Fruit fly (Drosophila melanogaster) whole organism, embryonic: Measurements from ENCODE around the gene Z600.
A peak's percentile ranks its signal among the peaks of the same experiment; 100 is the strongest.

Experiments used
- Abd-B ChIP-seq: fragments of 200-800 bp; sonication (Bioruptor generic); optimal IDR thresholded peaks from 2 replicates; lab custom pipeline; 2018; ENCODE audit warnings: missing biosample characterization, mild to moderate bottlenecking, missing genetic modification characterization, moderate library complexity
- Atf-2 ChIP-seq: fragments of 200-800 bp; sonication (Bioruptor generic); optimal IDR thresholded peaks from 2 replicates; lab custom pipeline; 2016; ENCODE audit warnings: missing biosample characterization, missing genetic modification characterization
- Awh ChIP-seq: fragments of 200-800 bp; sonication (Bioruptor generic); IDR thresholded peaks from 2 replicates; pipeline ENCODE4, ENCODE4 v1.3.6; 2022; ENCODE audit warnings: missing biosample characterization, missing genetic modification characterization
- CG10366 ChIP-seq: fragments of 200-800 bp; sonication (Bioruptor generic); IDR thresholded peaks from 2 replicates; pipeline ENCODE4 v1.3.6; 2022; ENCODE audit warnings: missing biosample characterization, missing genetic modification characterization
- CG11695 ChIP-seq: fragments of 200-800 bp; sonication (Bioruptor generic); IDR thresholded peaks from 3 replicates; pipeline ENCODE4 v1.3.6; 2022; ENCODE audit warnings: missing biosample characterization, missing genetic modification characterization
- CG12219 ChIP-seq: fragments of 200-800 bp; sonication (Bioruptor generic); optimal IDR thresholded peaks from 3 replicates; lab custom pipeline; 2018; ENCODE audit warnings: missing biosample characterization, mild to moderate bottlenecking, missing genetic modification characterization
- CG14441 ChIP-seq: fragments of 200-800 bp; sonication (Bioruptor generic); IDR thresholded peaks from 2 replicates; pipeline ENCODE4 v1.3.6; 2022; ENCODE audit warnings: missing biosample characterization, missing genetic modification characterization
- CG14667 ChIP-seq: fragments of 200-800 bp; sonication (Bioruptor generic); IDR thresholded peaks from 2 replicates; pipeline ENCODE4 v1.3.6; 2022; ENCODE audit warnings: missing biosample characterization, missing genetic modification characterization
- CG15011 ChIP-seq: fragments of 200-800 bp; sonication (Bioruptor generic); optimal IDR thresholded peaks from 3 replicates; lab custom pipeline; 2018; ENCODE audit warnings: missing biosample characterization, mild to moderate bottlenecking, missing genetic modification characterization
- CG1529 ChIP-seq: fragments of 200-800 bp; sonication (Bioruptor generic); optimal IDR thresholded peaks from 3 replicates; lab custom pipeline; 2018; ENCODE audit warnings: missing biosample characterization, missing genetic modification characterization
- CG1603 ChIP-seq: fragments of 200-800 bp; sonication (Bioruptor generic); optimal IDR thresholded peaks from 2 replicates; lab custom pipeline; 2019; ENCODE audit warnings: missing biosample characterization, mild to moderate bottlenecking, missing genetic modification characterization, moderate library complexity
- CG17359 ChIP-seq: fragments of 200-800 bp; sonication (Bioruptor generic); optimal IDR thresholded peaks from 3 replicates; lab custom pipeline; 2018; ENCODE audit warnings: missing biosample characterization, mild to moderate bottlenecking, missing genetic modification characterization, moderate library complexity
- CG17385 ChIP-seq: fragments of 200-800 bp; sonication (Bioruptor generic); optimal IDR thresholded peaks from 3 replicates; lab custom pipeline; 2018; ENCODE audit warnings: missing biosample characterization, mild to moderate bottlenecking, missing genetic modification characterization
- CG17568 ChIP-seq: fragments of 200-800 bp; sonication (Bioruptor generic); optimal IDR thresholded peaks from 2 replicates; lab custom pipeline; 2018; ENCODE audit warnings: missing biosample characterization, mild to moderate bottlenecking, missing genetic modification characterization, moderate library complexity
- CG18262 ChIP-seq: fragments of 200-800 bp; optimal IDR thresholded peaks from 3 replicates; lab custom pipeline; 2019; ENCODE audit warnings: missing biosample characterization, mild to moderate bottlenecking, missing genetic modification characterization, moderate library complexity
- CG2120 ChIP-seq: fragments of 200-800 bp; sonication (Bioruptor generic); optimal IDR thresholded peaks from 3 replicates; lab custom pipeline; 2016; ENCODE audit warnings: missing biosample characterization, missing genetic modification characterization
- CG31388 ChIP-seq: fragments of 200-800 bp; sonication (Bioruptor generic); optimal IDR thresholded peaks from 2 replicates; lab custom pipeline; 2016; ENCODE audit warnings: missing biosample characterization, missing genetic modification characterization
- CG4282 ChIP-seq: fragments of 200-800 bp; sonication (Bioruptor generic); optimal IDR thresholded peaks from 2 replicates; lab custom pipeline; 2016; ENCODE audit warnings: missing biosample characterization, missing genetic modification characterization
- CG4854 ChIP-seq: fragments of 200-800 bp; sonication (Bioruptor generic); optimal IDR thresholded peaks from 2 replicates; lab custom pipeline; 2016; ENCODE audit warnings: missing biosample characterization, missing genetic modification characterization, inconsistent platforms
- CG5180 ChIP-seq: fragments of 200-800 bp; sonication (Bioruptor generic); optimal IDR thresholded peaks from 3 replicates; lab custom pipeline; 2017; ENCODE audit warnings: missing biosample characterization, missing genetic modification characterization, mild to moderate bottlenecking, moderate library complexity, missing genetic modification reagents
- CG8359 ChIP-seq: fragments of 200-800 bp; sonication (Bioruptor generic); optimal IDR thresholded peaks from 2 replicates; lab custom pipeline; 2017; ENCODE audit warnings: missing biosample characterization, mild to moderate bottlenecking, missing genetic modification characterization, borderline replicate concordance
- Drgx ChIP-seq: fragments of 200-800 bp; sonication (Bioruptor generic); IDR thresholded peaks from 2 replicates; pipeline ENCODE4 v1.3.6; 2022; ENCODE audit warnings: missing biosample characterization, missing genetic modification characterization
- Eip74EF ChIP-seq, 2 experiments: fragments of 200-800 bp in 1 of 2; fragments of >200 bp in 1 of 2; sonication (Bioruptor generic) in 1 of 2; optimal IDR thresholded peaks; 2 replicates each; lab custom pipeline; 2017 to 2019; ENCODE audit warnings: missing biosample characterization in 2 of 2, missing genetic modification characterization in 2 of 2, mild to moderate bottlenecking in 1 of 2, moderate library complexity in 1 of 2
- Fer3 ChIP-seq: fragments of 200-800 bp; sonication (Bioruptor generic); optimal IDR thresholded peaks from 2 replicates; lab custom pipeline; 2018; ENCODE audit warnings: missing biosample characterization, mild to moderate bottlenecking, missing genetic modification characterization, moderate library complexity
- Hsf ChIP-seq: fragments of 200-800 bp; sonication (Bioruptor generic); optimal IDR thresholded peaks from 3 replicates; lab custom pipeline; 2016; ENCODE audit warnings: missing biosample characterization, missing genetic modification characterization
- NFAT ChIP-seq: fragments of 200-800 bp; sonication (Bioruptor generic); IDR thresholded peaks from 2 replicates; pipeline ENCODE4 v1.3.6; 2022; ENCODE audit warnings: missing biosample characterization, missing genetic modification characterization
- Sox100B ChIP-seq: fragments of 200-800 bp; sonication (Bioruptor generic); optimal IDR thresholded peaks from 3 replicates; lab custom pipeline; 2018; ENCODE audit warnings: missing biosample characterization, mild to moderate bottlenecking, missing genetic modification characterization
- Spps ChIP-seq: fragments of 200-800 bp; sonication (Bioruptor generic); optimal IDR thresholded peaks from 2 replicates; lab custom pipeline; 2018; ENCODE audit warnings: missing biosample characterization, mild to moderate bottlenecking, missing genetic modification characterization
- TFAM ChIP-seq: fragments of 200-800 bp; sonication (Bioruptor generic); optimal IDR thresholded peaks from 2 replicates; lab custom pipeline; 2017; ENCODE audit warnings: missing biosample characterization, missing genetic modification characterization, inconsistent platforms
- Xbp1 ChIP-seq: fragments of 200-800 bp; sonication (Bioruptor generic); optimal IDR thresholded peaks from 3 replicates; lab custom pipeline; 2016; ENCODE audit warnings: missing biosample characterization, mild to moderate bottlenecking, missing genetic modification characterization
- abd-A ChIP-seq: fragments of 200-800 bp; sonication (Bioruptor generic); optimal IDR thresholded peaks from 3 replicates; lab custom pipeline; 2019; ENCODE audit warnings: missing biosample characterization, mild to moderate bottlenecking, missing genetic modification characterization, moderate library complexity
- bsh ChIP-seq, 2 experiments: fragments of 200-800 bp; sonication (Bioruptor generic); optimal IDR thresholded peaks; 2 replicates each; lab custom pipeline; 2017 to 2018; ENCODE audit warnings: mild to moderate bottlenecking in 2 of 2, missing biosample characterization in 2 of 2, missing genetic modification characterization in 2 of 2, moderate library complexity in 1 of 2
- btn ChIP-seq: fragments of 200-800 bp; sonication (Bioruptor generic); optimal IDR thresholded peaks from 2 replicates; lab custom pipeline; 2016; ENCODE audit warnings: missing biosample characterization, missing genetic modification characterization
- corto ChIP-seq: fragments of 200-800 bp; sonication (Bioruptor generic); optimal IDR thresholded peaks from 2 replicates; lab custom pipeline; 2016; ENCODE audit warnings: missing biosample characterization, mild to moderate bottlenecking, missing genetic modification characterization, moderate library complexity
- dati ChIP-seq: fragments of 200-800 bp; sonication (Bioruptor generic); IDR thresholded peaks from 2 replicates; pipeline ENCODE4 v1.3.6; 2022; ENCODE audit warnings: missing biosample characterization, missing genetic modification characterization
- ems ChIP-seq: fragments of 200-800 bp; sonication (Bioruptor generic); optimal IDR thresholded peaks from 3 replicates; lab custom pipeline; 2016; ENCODE audit warnings: missing biosample characterization, missing genetic modification characterization
- eve ChIP-seq, 2 experiments: fragments of >200 bp; optimal IDR thresholded peaks; 2 replicates each; lab custom pipeline; 2017; ENCODE audit warnings: missing biosample characterization in 2 of 2, missing genetic modification characterization in 2 of 2
- fd96Cb ChIP-seq: fragments of 200-800 bp; sonication (Bioruptor generic); optimal IDR thresholded peaks from 2 replicates; lab custom pipeline; 2018; ENCODE audit warnings: missing biosample characterization, mild to moderate bottlenecking, missing genetic modification characterization, moderate library complexity
- ind ChIP-seq: fragments of 200-800 bp; sonication (Bioruptor generic); optimal IDR thresholded peaks from 3 replicates; lab custom pipeline; 2016; ENCODE audit warnings: missing biosample characterization, missing genetic modification characterization
- onecut ChIP-seq: fragments of 200-800 bp; sonication (Bioruptor generic); IDR thresholded peaks from 2 replicates; pipeline ENCODE4 v1.3.6; 2022; ENCODE audit warnings: missing biosample characterization, missing genetic modification characterization
- phol ChIP-seq: fragments of 200-800 bp; sonication (Bioruptor generic); optimal IDR thresholded peaks from 3 replicates; lab custom pipeline; 2018; ENCODE audit warnings: missing biosample characterization, mild to moderate bottlenecking, missing genetic modification characterization, moderate library complexity
- ranshi ChIP-seq: fragments of 200-800 bp; sonication (Bioruptor generic); IDR thresholded peaks from 2 replicates; pipeline ENCODE4 v1.3.6; 2022; ENCODE audit warnings: missing biosample characterization, missing genetic modification characterization
- sens ChIP-seq: fragments of 200-800 bp; sonication (Bioruptor generic); peaks from one replicate; lab custom pipeline; 2016; ENCODE audit warnings: missing biosample characterization, missing genetic modification characterization
- stc ChIP-seq: fragments of 200-800 bp; sonication (Bioruptor generic); IDR thresholded peaks from 2 replicates; pipeline ENCODE4 v1.3.6; 2022; ENCODE audit warnings: missing biosample characterization, missing genetic modification characterization
- tgo ChIP-seq: fragments of 200-800 bp; sonication (Bioruptor generic); IDR thresholded peaks from 3 replicates; pipeline ENCODE4 v1.3.6; 2022; ENCODE audit warnings: missing biosample characterization, missing genetic modification characterization
- ttk ChIP-seq: fragments of 200-800 bp; sonication (Bioruptor generic); IDR thresholded peaks from 2 replicates; pipeline ENCODE4 v2.1.2; 2022; ENCODE audit warnings: missing biosample characterization, missing genetic modification characterization
- vfl ChIP-seq: fragments of 200-800 bp; sonication (Bioruptor generic); optimal IDR thresholded peaks from 2 replicates; lab custom pipeline; 2016; ENCODE audit warnings: missing biosample characterization, missing genetic modification characterization
- wek ChIP-seq: fragments of 200-800 bp; sonication (Bioruptor generic); optimal IDR thresholded peaks from 3 replicates; lab custom pipeline; 2018; ENCODE audit warnings: missing biosample characterization, mild to moderate bottlenecking, missing genetic modification characterization, moderate library complexity
- zen ChIP-seq: fragments of 200-800 bp; sonication (Bioruptor generic); optimal IDR thresholded peaks from 3 replicates; lab custom pipeline; 2018; ENCODE audit warnings: missing biosample characterization, mild to moderate bottlenecking, missing genetic modification characterization, moderate library complexity

Z600 gene

dm6 chr3L:15533402-15534129, 24.7 kb downstream of the Z600 start (continued):
- peak; percentile 10 for TF ChIP-seq CG31388 (GFP tag; lab: Kevin White, UChicago)
- no peak for TF ChIP-seq TFAM (GFP tag; lab: Kevin White, UChicago)
- TF ChIP-seq CG18262: peak; percentile 30
- no peak for TF ChIP-seq Fer3 (tag; lab: Kevin White, UChicago)
- TF ChIP-seq Eip74EF (GFP tag; optimal IDR thresholded peaks at IDR 0.05; lab: Kevin White, UChicago): peak in 1 of 2 experiments; percentile 49
- TF ChIP-seq NFAT (GFP tag; lab: Robert Waterston, UW): 0 out of 2 replicates have a peak, but pooled peaks have one; percentile 48
- TF ChIP-seq CG11695: no peak
- peak; percentile 17 for TF ChIP-seq CG17385 (GFP tag; lab: Kevin White, UChicago)
- TF ChIP-seq btn: peak; percentile 37
- peak; percentile 53 for TF ChIP-seq ttk (GFP tag; lab: Robert Waterston, UW)
- TF ChIP-seq CG12219 (GFP tag; lab: Kevin White, UChicago): peak; percentile 19
- TF ChIP-seq stc (GFP tag; lab: Robert Waterston, UW): peak; percentile 45
- TF ChIP-seq CG8359 (GFP tag; lab: Kevin White, UChicago): no peak
- peak; percentile 36 for TF ChIP-seq CG1603
- TF ChIP-seq CG17568 (GFP tag; lab: Kevin White, UChicago): peak; percentile 11
- TF ChIP-seq fd96Cb (tag; lab: Kevin White, UChicago): peak; percentile 47
- peak; percentile 26 for TF ChIP-seq ems (GFP tag; lab: Kevin White, UChicago)
- TF ChIP-seq Drgx (GFP tag; lab: Robert Waterston, UW): peak; percentile 61; the same call in 1 of the 2 replicates
- TF ChIP-seq Sox100B: peak; percentile 28
- peak; percentile 84 for TF ChIP-seq sens (GFP tag; lab: Kevin White, UChicago)
- TF ChIP-seq Spps: peak; percentile 34
- TF ChIP-seq CG4854: no peak
- peak; percentile 52 for TF ChIP-seq ind (GFP tag; lab: Kevin White, UChicago)
- TF ChIP-seq CG14667 (GFP tag; lab: Robert Waterston, UW): no peak
- no peak for TF ChIP-seq CG10366 (GFP tag; lab: Robert Waterston, UW)
- TF ChIP-seq CG17359 (tag; lab: Kevin White, UChicago): peak; percentile 57
- TF ChIP-seq CG1529 (GFP tag; lab: Kevin White, UChicago): peak; percentile 3
- TF ChIP-seq tgo (GFP tag; lab: Robert Waterston, UW): no peak
- TF ChIP-seq Awh (GFP tag; lab: Robert Waterston, UW): peak; percentile 12; the same call in 1 of the 2 replicates
- peak; percentile 62 for TF ChIP-seq abd-A (tag; lab: Kevin White, UChicago)
- no peak for TF ChIP-seq dati (GFP tag; lab: Robert Waterston, UW)
- TF ChIP-seq phol (tag; lab: Kevin White, UChicago): peak; percentile 10
- peak; percentile 35 for TF ChIP-seq CG5180 (GFP tag; lab: Kevin White, UChicago)
- TF ChIP-seq onecut (GFP tag; lab: Robert Waterston, UW): no peak
- no peak for TF ChIP-seq vfl
- peak; percentile 1 for TF ChIP-seq zen
- peak; percentile 42 for TF ChIP-seq Xbp1 (GFP tag; lab: Kevin White, UChicago)
- TF ChIP-seq CG4282 (GFP tag; lab: Kevin White, UChicago): no peak
- TF ChIP-seq CG14441: peak; percentile 49; the same call in 1 of the 2 replicates
- no peak for TF ChIP-seq Atf-2 (GFP tag; lab: Kevin White, UChicago)
- TF ChIP-seq eve (GFP tag; optimal IDR thresholded peaks at IDR 0.05; lab: Kevin White, UChicago): peak in 1 of 2 experiments; percentile 93
- TF ChIP-seq wek: no peak
- peak; percentile 40 to 59 for TF ChIP-seq bsh (GFP tag; optimal IDR thresholded peaks at IDR 0.05; lab: Kevin White, UChicago)
- no peak for TF ChIP-seq CG15011 (GFP tag; lab: Kevin White, UChicago)
- TF ChIP-seq Hsf (GFP tag; lab: Kevin White, UChicago): no peak
- peak; percentile 30 for TF ChIP-seq CG2120 (GFP tag; lab: Kevin White, UChicago)
- peak; percentile 3 for TF ChIP-seq corto (GFP tag; lab: Kevin White, UChicago)
- peak; percentile 13 for TF ChIP-seq Abd-B (GFP tag; lab: Kevin White, UChicago)
- no peak; the same call in 1 of the 2 replicates for TF ChIP-seq ranshi (GFP tag; lab: Robert Waterston, UW)
